Worm (Caenorhabditis elegans): ENCODE measurements around the gene zipt-16.

- TF ChIP-seq ztf-11 (tag; optimal IDR thresholded peaks at IDR 0.05) (no peak), R02D3.7 (tag; optimal IDR thresholded peaks at IDR 0.05) (no peak), nhr-28 (tag; optimal IDR thresholded peaks at IDR 0.05) (no peak), arid-1 (GFP tag; conservative IDR thresholded peaks at IDR 0.05) (no peak), gei-8 (GFP tag; optimal IDR thresholded peaks at IDR 0.05) (no peak), nhr-237 (tag; optimal IDR thresholded peaks at IDR 0.05) (no peak), hif-1 (tag; optimal IDR thresholded peaks at IDR 0.05) (no peak), ama-1 (optimal IDR thresholded peaks at IDR 0.05) (no peak)
Measured at ce11 chrV:11506347-11506746, 43.5 kb downstream of the zipt-16 start.

Data from whole organism, L4 larva.